Fruit fly (Drosophila melanogaster) whole organism, wandering third instar larva: ENCODE data around the gene mri.

Source experiments
- Hr83 ChIP-seq: fragments of 200-300 bp; sonication (Bioruptor generic); optimal IDR thresholded peaks from 2 replicates; lab custom pipeline; 2016; ENCODE audit warnings: missing biosample characterization, mild to moderate bottlenecking, missing genetic modification characterization, moderate library complexity; ENCODE audit not compliant: poor library complexity, severe bottlenecking
- dsf ChIP-seq: sonication (Bioruptor generic); optimal IDR thresholded peaks from 2 replicates; lab custom pipeline; 2016; ENCODE audit warnings: missing biosample characterization, missing genetic modification characterization, borderline replicate concordance
- fru ChIP-seq: fragments of 200-800 bp; sonication (Bioruptor generic); optimal IDR thresholded peaks from 3 replicates; lab custom pipeline; 2016; ENCODE audit warnings: missing biosample characterization, mild to moderate bottlenecking, missing genetic modification characterization
- h ChIP-seq: fragments of 200-800 bp; sonication (Bioruptor generic); optimal IDR thresholded peaks from 3 replicates; lab custom pipeline; 2016; ENCODE audit warnings: missing biosample characterization, mild to moderate bottlenecking, missing genetic modification characterization
- pan ChIP-seq: fragments of >200 bp; optimal IDR thresholded peaks from 2 replicates; lab custom pipeline; 2017
- rgr ChIP-seq: fragments of 200-800 bp; sonication (Bioruptor generic); optimal IDR thresholded peaks from 3 replicates; lab custom pipeline; 2016; ENCODE audit warnings: missing biosample characterization, mild to moderate bottlenecking, missing genetic modification characterization
- sv ChIP-seq: fragments of 200-800 bp; sonication (Bioruptor generic); optimal IDR thresholded peaks from 3 replicates; lab custom pipeline; 2016; ENCODE audit warnings: missing biosample characterization, missing genetic modification characterization

DNA sequence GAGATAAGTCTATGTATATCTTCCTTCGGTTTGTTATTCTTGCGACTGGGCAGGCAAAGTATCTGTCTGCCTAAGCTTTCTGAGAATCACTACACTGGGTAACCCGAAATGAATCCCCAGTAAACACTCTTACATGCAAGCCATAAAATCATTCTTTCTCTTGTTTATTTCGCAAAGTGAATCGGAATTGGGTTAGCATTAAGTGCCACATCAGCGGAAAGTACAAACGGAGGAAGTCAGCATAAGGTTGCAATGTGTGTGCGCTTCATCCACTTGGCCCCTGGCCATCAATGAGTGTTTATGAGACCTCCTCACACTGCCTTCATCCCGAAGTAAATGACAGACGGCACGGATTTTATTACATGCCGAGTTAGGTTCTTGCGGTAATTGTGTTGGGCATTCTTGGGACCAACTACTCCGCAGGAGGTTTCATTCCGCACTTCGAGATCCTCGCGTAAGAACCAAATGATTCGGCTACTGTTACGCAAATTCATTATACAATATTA is 42.2 kb upstream of the mri start:
- TF ChIP-seq sv (GFP tag; lab: Kevin White, UChicago), result no peak
- no peak for TF ChIP-seq h (GFP tag; lab: Kevin White, UChicago)
- TF ChIP-seq Hr83 (GFP tag; lab: Kevin White, UChicago), result no peak
- TF ChIP-seq fru (GFP tag; lab: Kevin White, UChicago), result no peak
- no peak for TF ChIP-seq dsf (GFP tag; lab: Kevin White, UChicago)
- no peak for TF ChIP-seq pan
- no peak for TF ChIP-seq rgr (GFP tag; lab: Kevin White, UChicago)
